Worm (Caenorhabditis elegans) whole organism, young adult: ENCODE measurements around the gene C30G4.4.
A peak's percentile ranks its signal among the peaks of the same experiment; 100 is the strongest.

Experiments
- C06A6.2 ChIP-seq: fragments of 200-800 bp; sonication (Bioruptor generic); conservative IDR thresholded peaks from 2 replicates; pipeline ENCODE4 v1.3.6; 2022; ENCODE audit warnings: missing genetic modification characterization, missing compliant biosample characterization
- F37B4.10 ChIP-seq: fragments of 200-800 bp; sonication (Bioruptor generic); IDR thresholded peaks from 2 replicates; pipeline ENCODE4 v1.3.6; 2022; ENCODE audit warnings: missing genetic modification characterization, missing compliant biosample characterization
- F57A8.1 ChIP-seq: fragments of 200-800 bp; sonication (Bioruptor generic); optimal IDR thresholded peaks from 2 replicates; lab custom pipeline; 2018; ENCODE audit warnings: mild to moderate bottlenecking, missing genetic modification characterization, moderate library complexity, missing compliant biosample characterization
- K11D2.4 ChIP-seq: fragments of 200-800 bp; sonication (Bioruptor generic); IDR thresholded peaks from 2 replicates; pipeline ENCODE4 v1.3.6; 2022; ENCODE audit warnings: missing genetic modification reagents, missing genetic modification characterization, missing compliant biosample characterization
- K12H6.12 ChIP-seq: fragments of 200-800 bp; sonication (Bioruptor generic); optimal IDR thresholded peaks from 2 replicates; lab custom pipeline; 2018; ENCODE audit warnings: mild to moderate bottlenecking, missing genetic modification characterization, missing compliant biosample characterization
- Y67H2A.10 ChIP-seq: fragments of 200-800 bp; sonication (Bioruptor generic); conservative IDR thresholded peaks from 2 replicates; pipeline ENCODE4 v1.3.6; 2022; ENCODE audit warnings: missing genetic modification reagents, missing genetic modification characterization, missing compliant biosample characterization
- Y95B8A.8 ChIP-seq: fragments of 200-800 bp; sonication (Bioruptor generic); IDR thresholded peaks from 2 replicates; pipeline ENCODE4 v1.3.6; 2022; ENCODE audit warnings: missing genetic modification reagents, missing genetic modification characterization, missing compliant biosample characterization
- ZK185.1 ChIP-seq: sonication (generic microtip); optimal IDR thresholded peaks from 2 replicates; lab custom pipeline; 2016; ENCODE audit warnings: mild to moderate bottlenecking, missing genetic modification characterization, missing compliant biosample characterization; ENCODE audit not compliant: poor library complexity, severe bottlenecking
- akir-1 ChIP-seq: fragments of 200-800 bp; sonication (Bioruptor generic); optimal IDR thresholded peaks from 2 replicates; lab custom pipeline; 2018; ENCODE audit warnings: mild to moderate bottlenecking, missing genetic modification characterization, moderate library complexity, missing compliant biosample characterization
- ama-1 ChIP-seq, 3 experiments: fragments of 150-350 bp in 1 of 3; sonication (generic microtip) in 2 of 3; optimal IDR thresholded peaks; 2 replicates each; lab custom pipeline; 2014 to 2018; ENCODE audit warnings: missing biosample characterization in 2 of 3, missing genetic modification characterization in 2 of 3, missing genetic modification reagents in 2 of 3
- aptf-3 ChIP-seq: fragments of 200-800 bp; sonication (Bioruptor generic); IDR thresholded peaks from 2 replicates; pipeline ENCODE4 v1.3.6; 2022; ENCODE audit warnings: missing genetic modification characterization, missing compliant biosample characterization
- atf-7 ChIP-seq: sonication (generic microtip); optimal IDR thresholded peaks from 2 replicates; lab custom pipeline; 2017; ENCODE audit warnings: mild to moderate bottlenecking, missing genetic modification characterization, missing compliant biosample characterization
- attf-5 ChIP-seq: fragments of 200-800 bp; sonication (Bioruptor generic); optimal IDR thresholded peaks from 2 replicates; lab custom pipeline; 2018; ENCODE audit warnings: mild to moderate bottlenecking, missing genetic modification characterization, missing compliant biosample characterization
- bed-1 ChIP-seq: fragments of 200-800 bp; sonication (Bioruptor generic); IDR thresholded peaks from 2 replicates; pipeline ENCODE4 v1.3.6; 2022; ENCODE audit warnings: missing genetic modification reagents, missing genetic modification characterization, missing compliant biosample characterization
- bed-2 ChIP-seq: fragments of 200-800 bp; sonication (Bioruptor generic); IDR thresholded peaks from 2 replicates; pipeline ENCODE4 v1.3.6; 2022; ENCODE audit warnings: missing genetic modification reagents, missing genetic modification characterization, missing compliant biosample characterization
- cebp-1 ChIP-seq, 2 experiments: fragments of 200-800 bp in 1 of 2; sonication (Bioruptor generic) in 1 of 2; sonication (generic microtip) in 1 of 2; IDR thresholded peaks in 1 of 2; optimal IDR thresholded peaks in 1 of 2; 2 replicates each; pipeline versions ENCODE4 v1.3.6 to Lab custom; 2017 to 2022; ENCODE audit warnings: missing compliant biosample characterization in 2 of 2, missing genetic modification characterization in 2 of 2, mild to moderate bottlenecking in 1 of 2, missing genetic modification reagents in 1 of 2, moderate library complexity in 1 of 2
- cebp-2 ChIP-seq: fragments of 200-800 bp; sonication (Bioruptor generic); IDR thresholded peaks from 2 replicates; pipeline ENCODE4 v1.3.6; 2022; ENCODE audit warnings: missing genetic modification characterization, missing compliant biosample characterization
- ceh-91 ChIP-seq: fragments of 200-800 bp; sonication (Bioruptor generic); IDR thresholded peaks from 2 replicates; pipeline ENCODE4 v1.3.6; 2022; ENCODE audit warnings: missing genetic modification reagents, missing genetic modification characterization, missing compliant biosample characterization
- chd-7 ChIP-seq: sonication (generic microtip); optimal IDR thresholded peaks from 2 replicates; lab custom pipeline; 2016; ENCODE audit warnings: mild to moderate bottlenecking, missing genetic modification characterization, moderate library complexity, missing compliant biosample characterization
- die-1 ChIP-seq: sonication (generic microtip); optimal IDR thresholded peaks from 2 replicates; lab custom pipeline; 2016; ENCODE audit warnings: missing genotype, mild to moderate bottlenecking, missing genetic modification characterization, missing compliant biosample characterization
- dox-1 ChIP-seq: fragments of 200-800 bp; sonication (Bioruptor generic); IDR thresholded peaks from 2 replicates; pipeline ENCODE4 v1.3.6; 2022; ENCODE audit warnings: missing genetic modification reagents, missing genetic modification characterization, missing compliant biosample characterization
- egrh-3 ChIP-seq: fragments of 200-800 bp; sonication (Bioruptor generic); IDR thresholded peaks from 2 replicates; pipeline ENCODE4 v1.3.6; 2022; ENCODE audit warnings: missing genetic modification reagents, missing genetic modification characterization, missing compliant biosample characterization
- ets-4 ChIP-seq: fragments of 200-800 bp; sonication (Bioruptor generic); optimal IDR thresholded peaks from 2 replicates; lab custom pipeline; 2018; ENCODE audit warnings: mild to moderate bottlenecking, missing genetic modification characterization, missing compliant biosample characterization
- hlh-26 ChIP-seq: fragments of 200-800 bp; sonication (Bioruptor generic); conservative IDR thresholded peaks from 2 replicates; pipeline ENCODE4 v1.3.6; 2022; ENCODE audit warnings: missing genetic modification reagents, missing genetic modification characterization, missing compliant biosample characterization
- let-526 ChIP-seq: fragments of 200-800 bp; sonication (Bioruptor generic); IDR thresholded peaks from 2 replicates; pipeline ENCODE4 v1.3.6; 2022; ENCODE audit warnings: missing genetic modification reagents, missing genetic modification characterization, missing compliant biosample characterization
- lin-26 ChIP-seq: fragments of 200-800 bp; sonication (Bioruptor generic); IDR thresholded peaks from 2 replicates; pipeline ENCODE4 v1.3.6; 2022; ENCODE audit warnings: missing genetic modification reagents, missing genetic modification characterization, missing compliant biosample characterization
- lin-54 ChIP-seq: fragments of 200-800 bp; sonication (Bioruptor generic); optimal IDR thresholded peaks from 2 replicates; lab custom pipeline; 2018; ENCODE audit warnings: mild to moderate bottlenecking, missing genetic modification characterization, missing compliant biosample characterization
- lir-1 ChIP-seq: fragments of 200-800 bp; sonication (Bioruptor generic); conservative IDR thresholded peaks from 2 replicates; pipeline ENCODE4 v1.3.6; 2022; ENCODE audit warnings: missing genetic modification reagents, missing genetic modification characterization, missing compliant biosample characterization
- lsl-1 ChIP-seq: fragments of 200-800 bp; sonication (Bioruptor generic); optimal IDR thresholded peaks from 2 replicates; lab custom pipeline; 2018; ENCODE audit warnings: mild to moderate bottlenecking, missing genetic modification characterization, moderate library complexity, missing compliant biosample characterization
- madf-10 ChIP-seq: sonication (generic microtip); optimal IDR thresholded peaks from 2 replicates; lab custom pipeline; 2016; ENCODE audit warnings: mild to moderate bottlenecking, missing genetic modification characterization, missing compliant biosample characterization
- mes-4 ChIP-seq: sonication (generic microtip); optimal IDR thresholded peaks from 2 replicates; lab custom pipeline; 2016; ENCODE audit warnings: missing genotype, missing genetic modification characterization, missing compliant biosample characterization
- nhr-120 ChIP-seq: fragments of 200-800 bp; sonication (Bioruptor generic); IDR thresholded peaks from 2 replicates; pipeline ENCODE4 v1.3.6; 2022; ENCODE audit warnings: missing genetic modification characterization, missing compliant biosample characterization
- pbrm-1 ChIP-seq: fragments of 200-800 bp; sonication (Bioruptor generic); IDR thresholded peaks from 2 replicates; pipeline ENCODE4 v1.3.6; 2022; ENCODE audit warnings: missing genetic modification reagents, missing genetic modification characterization, missing compliant biosample characterization
- rcor-1 ChIP-seq: fragments of 200-800 bp; sonication (Bioruptor generic); IDR thresholded peaks from 2 replicates; pipeline ENCODE4 v1.3.6; 2022; ENCODE audit warnings: missing genetic modification reagents, missing genetic modification characterization, missing compliant biosample characterization
- rpc-1 ChIP-seq, 2 experiments: fragments of 150-350 bp in 1 of 2; sonication (generic microtip) in 1 of 2; optimal IDR thresholded peaks; 2 replicates each; lab custom pipeline; 2014 to 2018; ENCODE audit warnings: missing biosample characterization in 1 of 2, missing genetic modification characterization in 1 of 2, missing genetic modification reagents in 1 of 2, missing genotype in 1 of 2
- sea-2 ChIP-seq: fragments of 200-800 bp; sonication (Bioruptor generic); IDR thresholded peaks from 2 replicates; pipeline ENCODE4 v1.3.6; 2022; ENCODE audit warnings: missing genetic modification characterization, missing compliant biosample characterization
- snpc-1.3 ChIP-seq: sonication (generic microtip); optimal IDR thresholded peaks from 2 replicates; lab custom pipeline; 2017; ENCODE audit warnings: missing genetic modification characterization, mild to moderate bottlenecking, missing compliant biosample characterization, antibody characterized with exemption, moderate library complexity, missing genotype, missing genetic modification reagents; ENCODE audit not compliant: insufficient read depth
- somi-1 ChIP-seq: fragments of 200-800 bp; sonication (Bioruptor generic); optimal IDR thresholded peaks from 2 replicates; lab custom pipeline; 2018; ENCODE audit warnings: mild to moderate bottlenecking, missing genetic modification characterization, missing compliant biosample characterization
- tbp1 ChIP-seq: fragments of 200-800 bp; sonication (Bioruptor generic); optimal IDR thresholded peaks from 2 replicates; lab custom pipeline; 2018; ENCODE audit warnings: mild to moderate bottlenecking, missing genetic modification characterization, missing compliant biosample characterization
- tlf-1 ChIP-seq: fragments of 200-800 bp; sonication (Bioruptor generic); optimal IDR thresholded peaks from 2 replicates; lab custom pipeline; 2018; ENCODE audit warnings: mild to moderate bottlenecking, missing genetic modification characterization, missing compliant biosample characterization
- zfh-2 ChIP-seq: fragments of 200-800 bp; sonication (Bioruptor generic); conservative IDR thresholded peaks from 2 replicates; pipeline ENCODE4 v1.3.6; 2022; ENCODE audit warnings: missing genetic modification reagents, missing genetic modification characterization, missing compliant biosample characterization
- zim-3 ChIP-seq: sonication (generic microtip); optimal IDR thresholded peaks from 2 replicates; lab custom pipeline; 2017; ENCODE audit warnings: mild to moderate bottlenecking, missing genetic modification characterization, moderate library complexity, missing compliant biosample characterization
- ztf-26 ChIP-seq: sonication (generic microtip); optimal IDR thresholded peaks from 2 replicates; lab custom pipeline; 2017; ENCODE audit warnings: missing genetic modification characterization, missing compliant biosample characterization
- ztf-6 ChIP-seq: fragments of 200-800 bp; sonication (Bioruptor generic); IDR thresholded peaks from 2 replicates; pipeline ENCODE4 v1.3.6; 2022; ENCODE audit warnings: missing genetic modification reagents, missing genetic modification characterization, missing compliant biosample characterization

The C30G4.4 gene

ce11 chrX:17063749-17064252, 8.2 kb downstream of the C30G4.4 start (continued):
- peak; percentile 28 for TF ChIP-seq lin-54 (GFP tag; lab: Kevin White, UChicago)
- peak; percentile 29 for TF ChIP-seq ZK185.1
- peak; percentile 67 for TF ChIP-seq tlf-1 (GFP tag; lab: Kevin White, UChicago)
- TF ChIP-seq dox-1 (GFP tag; lab: Robert Waterston, UW) = peak; percentile 64
- no peak for TF ChIP-seq ztf-6
- TF ChIP-seq zim-3 = no peak
- peak; percentile 23 for TF ChIP-seq attf-5
- peak; percentile 74 for TF ChIP-seq chd-7
- TF ChIP-seq aptf-3 (GFP tag; lab: Robert Waterston, UW) = no peak
- peak; percentile 16 for TF ChIP-seq die-1 (tag; lab: Kevin White, UChicago)
- peak; percentile 31; the same call in 1 of the 2 replicates for TF ChIP-seq pbrm-1
- TF ChIP-seq rcor-1 = no peak
- 0 out of 2 replicates have a peak, but pooled peaks have one; percentile 49 for TF ChIP-seq lir-1 (GFP tag; lab: Robert Waterston, UW)
- peak; percentile 89 for TF ChIP-seq somi-1 (GFP tag; lab: Kevin White, UChicago)
- TF ChIP-seq K12H6.12 (tag; lab: Kevin White, UChicago) = peak; percentile 1

DNA sequence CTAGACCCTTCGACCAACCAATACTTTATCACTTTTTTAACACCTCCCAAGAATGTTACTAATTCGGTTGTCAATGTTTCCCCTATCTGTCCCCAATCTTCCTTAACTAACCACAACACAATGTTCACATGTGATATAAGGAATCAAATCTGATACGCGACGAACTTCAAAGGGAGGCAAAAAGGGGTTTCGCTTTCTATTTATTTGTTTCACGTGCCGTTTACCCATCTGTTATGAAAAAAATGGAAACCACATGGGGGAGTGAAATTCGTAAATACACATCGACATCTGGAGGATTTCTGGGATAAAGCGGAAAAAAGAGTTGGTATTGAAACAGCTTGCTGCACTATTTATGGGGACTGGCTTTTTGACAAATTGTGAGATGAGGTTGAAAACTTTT, 9.8 kb downstream of the C30G4.4 start:
- TF ChIP-seq rcor-1 (no peak), cebp-1 (GFP tag; IDR thresholded peaks at IDR 0.05; lab: Robert Waterston, UW) (no peak), cebp-1 (tag; optimal IDR thresholded peaks at IDR 0.05; lab: Kevin White, UChicago) (peak; percentile 18), somi-1 (GFP tag; lab: Kevin White, UChicago) (peak; percentile 7), F37B4.10 (GFP tag; lab: Robert Waterston, UW) (no peak), K11D2.4 (GFP tag; lab: Robert Waterston, UW) (0 out of 2 replicates have a peak, but pooled peaks have one; percentile 37), let-526 (GFP tag; lab: Robert Waterston, UW) (no peak), lsl-1 (GFP tag; lab: Kevin White, UChicago) (no peak), C06A6.2 (GFP tag; lab: Robert Waterston, UW) (no peak), sea-2 (GFP tag; lab: Robert Waterston, UW) (no peak), bed-2 (GFP tag; lab: Robert Waterston, UW) (no peak), ztf-26 (tag; lab: Kevin White, UChicago) (peak; percentile 32)

ce11 chrX:17059760-17060159, 12.2 kb downstream of the C30G4.4 start:
- no peak for TF ChIP-seq hlh-26
- TF ChIP-seq dox-1 (GFP tag; lab: Robert Waterston, UW) = no peak
- TF ChIP-seq Y95B8A.8 (GFP tag; lab: Robert Waterston, UW) = no peak
- TF ChIP-seq K11D2.4 (GFP tag; lab: Robert Waterston, UW) = no peak
- no peak for TF ChIP-seq nhr-120 (GFP tag; lab: Robert Waterston, UW)
- TF ChIP-seq snpc-1.3 = no peak
- TF ChIP-seq akir-1 = no peak
- TF ChIP-seq bed-1 (GFP tag; lab: Robert Waterston, UW) = no peak
- TF ChIP-seq Y67H2A.10 = no peak
- TF ChIP-seq atf-7 = no peak
- no peak for TF ChIP-seq rpc-1 (optimal IDR thresholded peaks at IDR 0.05; lab: Kevin White, UChicago)
- TF ChIP-seq rpc-1 (tag; optimal IDR thresholded peaks at IDR 0.05; lab: Kevin White, UChicago) = no peak

DNA sequence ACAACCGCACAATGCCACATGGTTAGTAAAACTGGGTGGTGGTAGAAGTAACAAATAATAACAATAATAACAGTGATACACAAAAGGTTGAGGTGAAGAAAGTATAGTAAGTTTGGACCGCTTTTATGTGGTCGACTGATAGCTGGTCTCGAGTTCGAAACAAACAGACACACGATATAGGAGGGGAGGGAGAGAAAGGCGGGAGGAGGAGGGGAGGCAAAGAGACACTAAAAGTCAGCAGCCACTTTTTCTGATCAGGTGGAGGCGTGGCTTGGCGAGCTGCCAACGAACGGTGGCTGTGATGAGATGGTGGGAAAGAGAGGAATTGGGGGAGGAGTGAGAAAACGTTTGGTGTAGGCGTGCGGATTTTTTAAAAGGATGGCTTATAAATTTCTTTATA, 13.6 kb downstream of the C30G4.4 start:
- TF ChIP-seq zfh-2 (GFP tag; lab: Robert Waterston, UW) (peak; percentile 87), somi-1 (GFP tag; lab: Kevin White, UChicago) (peak; percentile 2), ama-1 (optimal IDR thresholded peaks at IDR 0.05; lab: Kevin White, UChicago) (peak; percentile 40), ama-1 (GFP tag; optimal IDR thresholded peaks at IDR 0.05; lab: Kevin White, UChicago) (no peak), aptf-3 (GFP tag; lab: Robert Waterston, UW) (no peak), tbp1 (GFP tag; lab: Kevin White, UChicago) (no peak), ceh-91 (no peak), akir-1 (no peak), cebp-2 (GFP tag; lab: Robert Waterston, UW) (no peak), ets-4 (GFP tag; lab: Kevin White, UChicago) (no peak), egrh-3 (GFP tag; lab: Robert Waterston, UW) (peak; percentile 73), mes-4 (no peak), lin-26 (GFP tag; lab: Robert Waterston, UW) (no peak), F57A8.1 (GFP tag; lab: Kevin White, UChicago) (no peak), madf-10 (tag; lab: Kevin White, UChicago) (no peak), sea-2 (GFP tag; lab: Robert Waterston, UW) (no peak)
